Worm (Caenorhabditis elegans): ENCODE data around the gene F58F12.4.

DNA sequence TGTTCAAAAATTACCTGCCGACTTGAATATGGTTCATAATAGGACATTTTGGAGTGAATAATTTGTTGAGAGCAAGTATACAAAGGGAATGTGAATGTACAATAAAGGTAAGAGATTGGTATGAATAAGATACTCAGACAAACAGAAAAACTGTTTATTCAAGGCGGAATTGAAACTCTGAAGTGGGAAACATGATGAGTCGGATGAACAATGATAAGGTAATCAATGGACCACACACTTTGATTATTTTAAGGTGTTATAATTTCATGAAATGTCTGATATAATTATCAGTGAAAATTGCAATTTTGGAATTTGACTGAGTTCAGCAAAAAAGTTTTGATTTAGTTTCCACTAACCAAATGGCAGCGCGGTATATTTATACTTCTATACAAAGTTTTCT, 47.1 kb upstream of the F58F12.4 start:
- no peak for TF ChIP-seq dao-5 (tag; optimal IDR thresholded peaks at IDR 0.05)
- no peak for TF ChIP-seq him-1 (tag; optimal IDR thresholded peaks at IDR 0.05)

Measured in whole organism, L4/young adult.